Worm (Caenorhabditis elegans) whole organism, L2 larva: ENCODE measurements around the gene clec-7.

Experiments used
- lin-39 ChIP-seq: fragments of 150-350 bp; optimal IDR thresholded peaks from 2 replicates; lab custom pipeline; 2014; ENCODE audit warnings: missing biosample characterization, missing genetic modification reagents, missing genetic modification characterization
- lsy-2 ChIP-seq, 2 experiments: fragments of 150-350 bp in 1 of 2; sonication (generic microtip) in 1 of 2; optimal IDR thresholded peaks; 2 replicates each; lab custom pipeline; 2014 to 2017; ENCODE audit warnings: missing biosample characterization in 2 of 2, missing genetic modification characterization in 2 of 2
- mdl-1 ChIP-seq, 2 experiments: fragments of 150-350 bp in 1 of 2; sonication (generic microtip) in 1 of 2; optimal IDR thresholded peaks; 2 replicates each; lab custom pipeline; 2017; ENCODE audit warnings: missing biosample characterization in 2 of 2, missing genetic modification characterization in 2 of 2
- nhr-237 ChIP-seq: fragments of 150-350 bp; optimal IDR thresholded peaks from 2 replicates; lab custom pipeline; 2014; ENCODE audit warnings: missing biosample characterization, missing genetic modification characterization
- sem-4 ChIP-seq: fragments of 150-350 bp; optimal IDR thresholded peaks from 2 replicates; lab custom pipeline; 2014; ENCODE audit warnings: missing biosample characterization, missing genetic modification reagents, missing genetic modification characterization
- sma-3 ChIP-seq: sonication (generic microtip); optimal IDR thresholded peaks from 2 replicates; lab custom pipeline; 2016; ENCODE audit warnings: missing genetic modification reagents, missing genetic modification characterization, missing compliant biosample characterization

ce11 chrV:7357132-7357531 lies 28.9 kb downstream of the clec-7 start, which contains the start of gene C03G6.6:
- TF ChIP-seq nhr-237 (tag; lab: Kevin White, UChicago) (no peak), lin-39 (tag; lab: Kevin White, UChicago) (no peak), sma-3 (no peak), lsy-2 (tag; optimal IDR thresholded peaks at IDR 0.05; lab: Kevin White, UChicago) (no peak), mdl-1 (tag; optimal IDR thresholded peaks at IDR 0.05; lab: Kevin White, UChicago) (no peak), sem-4 (no peak)
